Fruit fly (Drosophila melanogaster) Kc167 (cell line): ENCODE measurements around the gene CG3823.

Source experiments
- Myc ChIP-seq: fragments of >200 bp; optimal IDR thresholded peaks from 2 replicates; lab custom pipeline; 2017; ENCODE audit warnings: missing external identifiers
- Sin3A ChIP-seq: fragments of >200 bp; optimal IDR thresholded peaks from 2 replicates; lab custom pipeline; 2018; ENCODE audit warnings: missing external identifiers
- h ChIP-seq: fragments of >200 bp; optimal IDR thresholded peaks from 3 replicates; lab custom pipeline; 2018; ENCODE audit warnings: missing external identifiers
- insv ChIP-seq: fragments of >200 bp; optimal IDR thresholded peaks from 3 replicates; lab custom pipeline; 2018; ENCODE audit warnings: missing external identifiers
- psq ChIP-seq: fragments of >200 bp; optimal IDR thresholded peaks from 2 replicates; lab custom pipeline; 2017; ENCODE audit warnings: missing external identifiers
- ttk ChIP-seq: sonication (Bioruptor generic); optimal IDR thresholded peaks from 2 replicates; lab custom pipeline; 2017; ENCODE audit warnings: missing external identifiers

DNA sequence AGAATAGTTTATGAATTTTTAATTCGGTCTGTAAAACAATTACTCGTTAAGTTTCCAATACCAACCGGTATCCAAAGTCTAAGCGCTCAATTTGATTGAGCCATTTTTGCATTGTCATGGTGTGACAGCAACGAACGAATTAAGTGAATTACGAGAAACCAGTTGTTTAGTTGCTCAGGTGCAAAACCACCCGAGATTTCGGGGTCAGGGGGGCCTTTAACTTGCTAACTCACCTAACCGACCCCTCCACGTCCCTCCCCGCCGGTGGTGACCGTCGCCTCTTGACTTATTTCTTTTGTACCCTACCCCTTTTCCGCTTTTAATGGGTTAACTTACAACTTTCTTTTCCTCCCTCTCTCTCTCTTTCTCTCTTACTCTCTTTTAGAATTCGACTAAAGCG lies 37.9 kb downstream of the CG3823 start:
- no peak for TF ChIP-seq Sin3A (lab: Kevin White, UChicago)
- no peak for TF ChIP-seq h (lab: Kevin White, UChicago)
- TF ChIP-seq psq: no peak
- TF ChIP-seq insv: no peak
- no peak for TF ChIP-seq Myc (lab: Kevin White, UChicago)
- no peak for TF ChIP-seq ttk
